Worm (Caenorhabditis elegans): ENCODE results near the gene cyk-7.

ce11 chrIII:7795311-7795710, at the start of gene cyk-7:
- TF ChIP-seq mec-3 (tag; optimal IDR thresholded peaks at IDR 0.05; ENCODE audit: borderline replicate concordance) (no peak), ceh-30 (tag; optimal IDR thresholded peaks at IDR 0.05) (no peak), npax-4 (tag; optimal IDR thresholded peaks at IDR 0.05) (no peak), elt-4 (tag; optimal IDR thresholded peaks at IDR 0.05) (no peak), elt-2 (tag; optimal IDR thresholded peaks at IDR 0.05) (no peak)

Data from whole organism, late embryonic.